Worm (Caenorhabditis elegans) whole organism, midembryonic: ENCODE data around the gene C06E1.9.

Experiments used
- flt-1 ChIP-seq: fragments of 200-800 bp; sonication (Bioruptor generic); IDR thresholded peaks from 2 replicates; pipeline ENCODE4 v1.3.6; 2022; ENCODE audit warnings: missing genetic modification characterization, missing compliant biosample characterization
- tab-1 ChIP-seq: fragments of 200-800 bp; sonication (Bioruptor generic); IDR thresholded peaks from 2 replicates; pipeline ENCODE4 v1.3.6; 2022; ENCODE audit warnings: missing genetic modification characterization, missing compliant biosample characterization

- TF ChIP-seq tab-1 (no peak), flt-1 (GFP tag; lab: Robert Waterston, UW) (no peak)
Measured at ce11 chrIII:8655412-8655811, 45.8 kb upstream of the C06E1.9 start.
